Worm (Caenorhabditis elegans): ENCODE measurements around the gene stc-1.
A peak's percentile ranks its signal among the peaks of the same experiment; 100 is the strongest.

The stc-1 gene

ce11 chrII:8589227-8589626 is 23.3 kb upstream of the stc-1 start:
- TF ChIP-seq ztf-18 (tag; optimal IDR thresholded peaks at IDR 0.05) (no peak), F57A8.1 (GFP tag; optimal IDR thresholded peaks at IDR 0.05) (no peak), aptf-3 (GFP tag; IDR thresholded peaks at IDR 0.05) (no peak), nfya-2 (GFP tag; IDR thresholded peaks at IDR 0.05) (no peak)

ce11 chrII:8588442-8588841 is 22.5 kb upstream of the stc-1 start:
- no peak for TF ChIP-seq egrh-3 (GFP tag; IDR thresholded peaks at IDR 0.05)
- TF ChIP-seq F10E7.11 (tag; optimal IDR thresholded peaks at IDR 0.05): no peak
- no peak for TF ChIP-seq efl-1 (GFP tag; optimal IDR thresholded peaks at IDR 0.05)
- no peak for TF ChIP-seq repo-1 (tag; optimal IDR thresholded peaks at IDR 0.05)
- TF ChIP-seq mes-4 (tag; optimal IDR thresholded peaks at IDR 0.05): no peak
- no peak for TF ChIP-seq madf-3 (GFP tag; IDR thresholded peaks at IDR 0.05)
- no peak for TF ChIP-seq Y53F4B.3 (GFP tag; IDR thresholded peaks at IDR 0.05)

ce11 chrII:8587660-8588230 is 21.8 kb upstream of the stc-1 start:
- no peak for TF ChIP-seq ztf-25 (GFP tag; IDR thresholded peaks at IDR 0.05)
- TF ChIP-seq hmg-1.2 (GFP tag; IDR thresholded peaks at IDR 0.05): peak; percentile 39; the same call in 1 of the 2 replicates
- TF ChIP-seq F23B12.7 (tag; optimal IDR thresholded peaks at IDR 0.05; ENCODE audit: insufficient read depth): no peak
- TF ChIP-seq snpc-1.1 (tag; optimal IDR thresholded peaks at IDR 0.05; ENCODE audit: insufficient read depth): no peak
- no peak for TF ChIP-seq hsf-1 (GFP tag; IDR thresholded peaks at IDR 0.05)
- no peak for TF ChIP-seq bed-1 (GFP tag; IDR thresholded peaks at IDR 0.05)
- TF ChIP-seq unc-130 (GFP tag; optimal IDR thresholded peaks at IDR 0.05): no peak

ce11 chrII:8585921-8586320 is 20.0 kb upstream of the stc-1 start:
- TF ChIP-seq attf-6 (GFP tag; IDR thresholded peaks at IDR 0.05) (no peak), F22D6.2 (tag; optimal IDR thresholded peaks at IDR 0.05) (no peak), dpff-1 (tag; optimal IDR thresholded peaks at IDR 0.05) (no peak), ccch-3 (GFP tag; optimal IDR thresholded peaks at IDR 0.05) (no peak), bed-2 (GFP tag; IDR thresholded peaks at IDR 0.05) (no peak), F37B4.10 (GFP tag; IDR thresholded peaks at IDR 0.05) (no peak), ceh-79 (tag; optimal IDR thresholded peaks at IDR 0.05) (no peak)

ce11 chrII:8585036-8585627 is 19.2 kb upstream of the stc-1 start, which contains the start of gene F54C9.11:
Gene F54C9.11 (minus strand): TSS chrII:8585086.
- TF ChIP-seq Y53G8AR.9 (GFP tag; conservative IDR thresholded peaks at IDR 0.05) (no peak), tbx-9 (tag; optimal IDR thresholded peaks at IDR 0.05; ENCODE audit: borderline replicate concordance) (no peak), rec-8 (tag; optimal IDR thresholded peaks at IDR 0.05) (no peak), attf-3 (GFP tag; conservative IDR thresholded peaks at IDR 0.05) (no peak), let-526 (GFP tag; IDR thresholded peaks at IDR 0.05) (no peak), lin-35 (GFP tag; optimal IDR thresholded peaks at IDR 0.05) (peak in 1 of 3 experiments; percentile 20), snpc-3.4 (tag; optimal IDR thresholded peaks at IDR 0.05) (no peak), somi-1 (GFP tag; optimal IDR thresholded peaks at IDR 0.05) (peak; percentile 35), ets-4 (GFP tag; optimal IDR thresholded peaks at IDR 0.05) (no peak), T07F8.4 (tag; optimal IDR thresholded peaks at IDR 0.05) (no peak), hlh-12 (tag; optimal IDR thresholded peaks at IDR 0.05) (no peak), pha-4 (tag; optimal IDR thresholded peaks at IDR 0.05) (no peak), cebp-1 (GFP tag; IDR thresholded peaks at IDR 0.05) (peak; percentile 41; the same call in 1 of the 2 replicates), cebp-1 (tag; optimal IDR thresholded peaks at IDR 0.05) (peak; percentile 87), nfya-1 (tag; optimal IDR thresholded peaks at IDR 0.05; ENCODE audit: borderline replicate concordance, insufficient read depth) (no peak)

Measured in whole organism, young adult.